Fruit fly (Drosophila melanogaster) whole organism, adult: Measurements from ENCODE around the gene CG11617.

Source experiments
- CG11617 ChIP-seq: fragments of 200-800 bp; sonication (Bioruptor generic); optimal IDR thresholded peaks from 2 replicates; lab custom pipeline; 2017; ENCODE audit warnings: mild to moderate bottlenecking, missing biosample characterization, missing genetic modification reagents, missing genetic modification characterization
- CG12768 ChIP-seq: fragments of 200-800 bp; sonication (Bioruptor generic); optimal IDR thresholded peaks from 2 replicates; lab custom pipeline; 2017; ENCODE audit warnings: missing biosample characterization, missing genetic modification characterization, mild to moderate bottlenecking, moderate library complexity, missing genetic modification reagents
- CG14711 ChIP-seq: fragments of 200-800 bp; sonication (Bioruptor generic); optimal IDR thresholded peaks from 2 replicates; lab custom pipeline; 2018; ENCODE audit warnings: missing biosample characterization, mild to moderate bottlenecking, missing genetic modification characterization, moderate library complexity
- CG1620 ChIP-seq: fragments of 200-800 bp; sonication (Bioruptor generic); optimal IDR thresholded peaks from 2 replicates; lab custom pipeline; 2016; ENCODE audit warnings: missing biosample characterization, missing genetic modification characterization
- CG33017 ChIP-seq: fragments of 200-800 bp; sonication (Bioruptor generic); optimal IDR thresholded peaks from 2 replicates; lab custom pipeline; 2018; ENCODE audit warnings: missing biosample characterization, mild to moderate bottlenecking, missing genetic modification characterization, moderate library complexity
- CG5204 ChIP-seq: fragments of 200-800 bp; sonication (Bioruptor generic); optimal IDR thresholded peaks from 2 replicates; lab custom pipeline; 2016; ENCODE audit warnings: missing biosample characterization, missing genetic modification characterization
- CG7045 ChIP-seq: fragments of 200-800 bp; sonication (Bioruptor generic); optimal IDR thresholded peaks from 2 replicates; lab custom pipeline; 2017; ENCODE audit warnings: missing biosample characterization, mild to moderate bottlenecking, missing genetic modification characterization
- CG7101 ChIP-seq: fragments of 200-800 bp; sonication (Bioruptor generic); optimal IDR thresholded peaks from 2 replicates; lab custom pipeline; 2018; ENCODE audit warnings: missing biosample characterization, mild to moderate bottlenecking, missing genetic modification characterization, moderate library complexity
- Clk ChIP-seq: fragments of 200-800 bp; sonication (Bioruptor generic); optimal IDR thresholded peaks from 2 replicates; lab custom pipeline; 2017; ENCODE audit warnings: missing biosample characterization, missing genetic modification characterization
- Crg-1 ChIP-seq: fragments of 200-800 bp; sonication (Bioruptor generic); optimal IDR thresholded peaks from 2 replicates; lab custom pipeline; 2016; ENCODE audit warnings: missing biosample characterization, missing genetic modification characterization
- Hr96 ChIP-seq: fragments of 200-800 bp; sonication (Bioruptor generic); optimal IDR thresholded peaks from 2 replicates; lab custom pipeline; 2016; ENCODE audit warnings: missing biosample characterization, missing genetic modification characterization
- Mnt ChIP-seq: fragments of 200-800 bp; sonication (Bioruptor generic); optimal IDR thresholded peaks from 2 replicates; lab custom pipeline; 2016; ENCODE audit warnings: missing biosample characterization, mild to moderate bottlenecking, missing genetic modification characterization
- bab1 ChIP-seq: fragments of 200-800 bp; sonication (Bioruptor generic); optimal IDR thresholded peaks from 3 replicates; lab custom pipeline; 2019; ENCODE audit warnings: missing biosample characterization, mild to moderate bottlenecking, missing genetic modification characterization, moderate library complexity
- cic ChIP-seq: fragments of 200-800 bp; sonication (Bioruptor generic); optimal IDR thresholded peaks from 2 replicates; lab custom pipeline; 2017; ENCODE audit warnings: missing biosample characterization, mild to moderate bottlenecking, missing genetic modification characterization, moderate library complexity
- cnc ChIP-seq, 2 experiments: fragments of >200 bp; optimal IDR thresholded peaks; 2 replicates each; lab custom pipeline; 2017
- kay ChIP-seq: fragments of 200-800 bp; sonication (Bioruptor generic); peaks from one replicate; lab custom pipeline; 2016; ENCODE audit warnings: missing biosample characterization, missing genetic modification characterization, borderline replicate concordance
- ovo ChIP-seq: fragments of 200-800 bp; sonication (Bioruptor generic); optimal IDR thresholded peaks from 2 replicates; lab custom pipeline; 2016; ENCODE audit warnings: missing biosample characterization, missing genetic modification characterization
- pad ChIP-seq: fragments of 200-800 bp; sonication (Bioruptor generic); optimal IDR thresholded peaks from 3 replicates; lab custom pipeline; 2017; ENCODE audit warnings: missing biosample characterization, missing genetic modification characterization, mild to moderate bottlenecking, moderate library complexity, missing genetic modification reagents
- tj ChIP-seq: fragments of 200-800 bp; sonication (Bioruptor generic); optimal IDR thresholded peaks from 3 replicates; lab custom pipeline; 2017; ENCODE audit warnings: missing biosample characterization, mild to moderate bottlenecking, missing genetic modification characterization, moderate library complexity
- toe ChIP-seq: fragments of 200-800 bp; sonication (Bioruptor generic); optimal IDR thresholded peaks from 2 replicates; lab custom pipeline; 2016; ENCODE audit warnings: missing biosample characterization, missing genetic modification characterization

CG11617 gene

DNA sequence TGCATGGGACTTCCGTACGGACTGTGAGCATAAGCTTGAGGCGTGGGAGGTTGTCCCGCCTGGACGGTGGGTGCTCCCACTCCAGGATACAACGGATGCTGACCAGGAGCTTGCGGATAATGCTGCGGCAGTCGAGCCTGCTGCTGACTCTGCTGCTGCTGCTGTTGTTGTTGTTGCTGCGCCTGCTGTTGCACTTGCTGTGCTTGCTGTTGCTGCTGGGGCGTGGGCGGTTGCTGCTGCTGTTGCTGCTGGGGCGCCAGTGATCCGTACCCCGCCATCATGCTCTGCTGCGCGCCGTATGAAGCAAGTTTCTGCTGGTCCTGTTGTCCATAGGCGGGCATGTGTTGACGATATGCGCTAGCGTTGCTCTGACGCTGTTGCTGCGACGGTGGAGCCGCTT, 34.3 kb upstream of the CG11617 start:
- TF ChIP-seq Hr96 (GFP tag; lab: Kevin White, UChicago) (no peak), Mnt (no peak), CG1620 (GFP tag; lab: Kevin White, UChicago) (no peak), pad (GFP tag; lab: Kevin White, UChicago) (no peak), CG7045 (GFP tag; lab: Kevin White, UChicago) (no peak), ovo (GFP tag; lab: Kevin White, UChicago) (no peak), CG14711 (tag; lab: Kevin White, UChicago) (no peak), bab1 (GFP tag; lab: Kevin White, UChicago) (no peak), cnc (optimal IDR thresholded peaks at IDR 0.05; lab: Kevin White, UChicago) (no peak), cic (no peak), CG12768 (GFP tag; lab: Kevin White, UChicago) (no peak), Clk (GFP tag; lab: Kevin White, UChicago) (no peak), tj (GFP tag; lab: Kevin White, UChicago) (no peak), CG33017 (tag; lab: Kevin White, UChicago) (no peak), toe (GFP tag; lab: Kevin White, UChicago) (no peak)

DNA sequence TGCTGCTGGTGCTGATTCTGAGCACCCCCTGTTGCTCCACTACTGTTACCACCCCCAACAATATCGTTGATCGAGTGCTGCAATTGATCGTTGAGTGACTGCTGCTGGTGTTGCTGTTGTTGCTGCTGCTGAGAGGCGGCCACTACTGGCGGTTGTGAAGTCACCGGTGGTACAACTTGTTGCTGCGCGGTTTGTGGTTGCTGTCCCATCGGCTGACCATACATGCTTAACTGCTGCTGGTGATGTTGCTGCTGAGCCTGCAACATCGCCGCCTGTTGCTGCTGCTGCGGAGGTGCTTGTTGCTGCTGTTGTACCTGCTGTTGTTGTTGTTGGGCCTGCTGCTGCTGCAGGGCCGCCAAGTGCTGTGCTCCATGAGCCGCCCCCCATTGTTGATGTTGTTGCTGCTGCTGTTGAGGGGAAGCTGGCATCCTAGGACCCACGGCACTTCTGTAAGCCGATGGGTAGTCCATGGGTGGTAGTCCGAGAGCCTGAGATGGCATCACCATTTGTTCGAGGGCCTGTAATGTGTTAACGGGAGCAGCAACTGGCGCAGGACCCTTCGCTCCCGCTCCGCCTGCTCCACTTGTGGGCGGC, 33.2 kb upstream of the CG11617 start:
- TF ChIP-seq CG5204 (GFP tag; lab: Kevin White, UChicago) (no peak), Crg-1 (no peak), cic (no peak), CG12768 (GFP tag; lab: Kevin White, UChicago) (no peak), Hr96 (GFP tag; lab: Kevin White, UChicago) (no peak), bab1 (GFP tag; lab: Kevin White, UChicago) (no peak), toe (GFP tag; lab: Kevin White, UChicago) (no peak), CG7101 (no peak), CG11617 (GFP tag; lab: Kevin White, UChicago) (no peak), cnc (optimal IDR thresholded peaks at IDR 0.05; lab: Kevin White, UChicago) (no peak), ovo (GFP tag; lab: Kevin White, UChicago) (no peak), CG1620 (GFP tag; lab: Kevin White, UChicago) (no peak), CG7045 (GFP tag; lab: Kevin White, UChicago) (no peak), pad (GFP tag; lab: Kevin White, UChicago) (no peak), tj (GFP tag; lab: Kevin White, UChicago) (no peak), Clk (GFP tag; lab: Kevin White, UChicago) (no peak), kay (GFP tag; lab: Kevin White, UChicago) (no peak)

DNA sequence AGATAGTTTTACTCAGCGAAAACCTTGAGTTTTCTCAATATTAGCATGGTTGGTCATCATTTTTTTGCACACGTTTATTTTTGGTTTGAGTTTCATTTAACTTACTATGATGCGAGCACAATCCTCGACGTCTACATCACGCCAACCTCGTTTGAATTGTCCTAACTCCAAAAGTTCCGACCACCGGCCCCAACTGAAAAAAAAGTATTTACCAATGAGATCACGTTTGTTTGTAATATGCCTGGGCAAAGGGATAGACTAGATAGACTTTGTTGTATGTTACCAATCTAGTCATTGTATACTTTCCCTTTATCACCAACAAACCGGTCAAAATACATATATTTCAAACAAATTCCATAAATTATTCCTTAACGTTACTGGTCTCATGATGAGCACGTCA, 25.1 kb upstream of the CG11617 start, which contains the start of gene CG13693:
CG13693 (plus strand) TSS at position 301 of the 400 bp plus-strand sequence.
- no peak for TF ChIP-seq CG33017 (tag; lab: Kevin White, UChicago)
- no peak for TF ChIP-seq cic
- no peak for TF ChIP-seq kay (GFP tag; lab: Kevin White, UChicago)
- no peak for TF ChIP-seq pad (GFP tag; lab: Kevin White, UChicago)
- TF ChIP-seq Hr96 (GFP tag; lab: Kevin White, UChicago) = no peak
- TF ChIP-seq Mnt = no peak
- TF ChIP-seq CG14711 (tag; lab: Kevin White, UChicago) = no peak
- TF ChIP-seq Clk (GFP tag; lab: Kevin White, UChicago) = no peak

DNA sequence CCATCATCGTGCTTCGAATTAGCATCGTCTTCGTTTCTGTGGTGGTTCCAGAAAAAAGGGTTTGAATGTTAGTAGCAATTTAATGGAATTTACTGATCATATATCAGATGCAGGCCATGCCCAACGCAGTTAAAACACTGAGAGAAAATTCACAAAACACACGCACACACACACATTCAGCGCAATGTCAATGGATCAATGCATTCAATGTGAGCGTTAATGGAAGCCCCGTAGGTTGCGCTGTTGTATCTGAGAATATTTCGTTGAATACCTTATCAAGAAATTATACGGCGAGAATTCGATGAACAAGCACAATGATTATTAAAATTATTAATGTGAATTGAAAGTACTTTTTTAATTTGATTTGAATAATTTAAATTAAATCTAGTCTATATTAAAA, 21.1 kb upstream of the CG11617 start:
- no peak for TF ChIP-seq cic
- no peak for TF ChIP-seq Hr96 (GFP tag; lab: Kevin White, UChicago)
- no peak for TF ChIP-seq CG12768 (GFP tag; lab: Kevin White, UChicago)
- TF ChIP-seq CG14711 (tag; lab: Kevin White, UChicago) = no peak
- TF ChIP-seq CG11617 (GFP tag; lab: Kevin White, UChicago) = no peak
- no peak for TF ChIP-seq kay (GFP tag; lab: Kevin White, UChicago)
- TF ChIP-seq tj (GFP tag; lab: Kevin White, UChicago) = no peak
- no peak for TF ChIP-seq ovo (GFP tag; lab: Kevin White, UChicago)
- no peak for TF ChIP-seq pad (GFP tag; lab: Kevin White, UChicago)
- no peak for TF ChIP-seq Crg-1
- no peak for TF ChIP-seq Clk (GFP tag; lab: Kevin White, UChicago)
- TF ChIP-seq CG5204 (GFP tag; lab: Kevin White, UChicago) = no peak
- no peak for TF ChIP-seq cnc (optimal IDR thresholded peaks at IDR 0.05; lab: Kevin White, UChicago)
- TF ChIP-seq CG33017 (tag; lab: Kevin White, UChicago) = no peak
- TF ChIP-seq CG7045 (GFP tag; lab: Kevin White, UChicago) = no peak

DNA sequence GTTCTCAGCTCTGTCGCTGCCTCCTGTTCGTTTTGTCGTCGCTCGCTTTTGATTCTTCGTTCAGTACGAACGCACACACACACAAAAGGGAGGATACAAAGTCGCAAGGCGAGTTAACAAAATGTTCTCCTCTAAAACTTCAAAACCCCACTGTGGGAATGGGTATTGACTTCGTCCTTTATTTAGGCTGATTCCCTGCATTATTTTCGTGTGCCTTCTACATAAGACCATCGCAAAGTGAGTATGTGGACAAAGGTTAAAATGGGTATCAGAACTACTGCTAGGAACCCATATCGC, 18.2 kb upstream of the CG11617 start:
- TF ChIP-seq CG1620 (GFP tag; lab: Kevin White, UChicago) (no peak), Mnt (no peak), tj (GFP tag; lab: Kevin White, UChicago) (no peak), cnc (optimal IDR thresholded peaks at IDR 0.05; lab: Kevin White, UChicago) (no peak), CG7101 (no peak), cic (no peak), Clk (GFP tag; lab: Kevin White, UChicago) (no peak), Hr96 (GFP tag; lab: Kevin White, UChicago) (no peak), CG12768 (GFP tag; lab: Kevin White, UChicago) (no peak), pad (GFP tag; lab: Kevin White, UChicago) (no peak), CG11617 (GFP tag; lab: Kevin White, UChicago) (no peak), kay (GFP tag; lab: Kevin White, UChicago) (no peak), CG14711 (tag; lab: Kevin White, UChicago) (no peak), ovo (GFP tag; lab: Kevin White, UChicago) (no peak)
